Worm (Caenorhabditis elegans) whole organism, late embryonic: ENCODE measurements around the gene Y49E10.4.

Source experiments
- ceh-6 ChIP-seq: fragments of 200-800 bp; sonication (Bioruptor generic); optimal IDR thresholded peaks from 2 replicates; lab custom pipeline; 2018; ENCODE audit warnings: mild to moderate bottlenecking, missing genetic modification characterization, missing compliant biosample characterization
- ceh-9 ChIP-seq: sonication (generic microtip); optimal IDR thresholded peaks from 2 replicates; lab custom pipeline; 2016; ENCODE audit warnings: mild to moderate bottlenecking, missing genetic modification characterization, inconsistent platforms, missing compliant biosample characterization
- dve-1 ChIP-seq: sonication (generic microtip); optimal IDR thresholded peaks from 2 replicates; lab custom pipeline; 2017; ENCODE audit warnings: antibody characterized with exemption, mild to moderate bottlenecking, missing genetic modification characterization, missing compliant biosample characterization
- elt-2 ChIP-seq: sonication (generic microtip); optimal IDR thresholded peaks from 2 replicates; lab custom pipeline; 2016; ENCODE audit warnings: missing genetic modification reagents, missing genetic modification characterization, missing compliant biosample characterization
- hlh-13 ChIP-seq: fragments of 200-800 bp; sonication (Bioruptor generic); optimal IDR thresholded peaks from 2 replicates; lab custom pipeline; 2018; ENCODE audit warnings: mild to moderate bottlenecking, missing genetic modification characterization, missing compliant biosample characterization
- hlh-6 ChIP-seq: sonication (generic microtip); optimal IDR thresholded peaks from 2 replicates; lab custom pipeline; 2016; ENCODE audit warnings: missing genotype, missing genetic modification characterization, missing compliant biosample characterization
- lin-11 ChIP-seq: fragments of 200-800 bp; sonication (Bioruptor generic); optimal IDR thresholded peaks from 2 replicates; lab custom pipeline; 2018; ENCODE audit warnings: mild to moderate bottlenecking, missing genetic modification characterization, missing compliant biosample characterization
- nhr-11 ChIP-seq: fragments of 150-350 bp; optimal IDR thresholded peaks from 2 replicates; lab custom pipeline; 2014; ENCODE audit warnings: missing biosample characterization, missing genetic modification characterization
- pag-3 ChIP-seq: sonication (generic microtip); optimal IDR thresholded peaks from 2 replicates; lab custom pipeline; 2016; ENCODE audit warnings: missing compliant biosample characterization, missing genetic modification characterization, borderline replicate concordance
- pha-4 ChIP-seq: fragments of 150-350 bp; optimal IDR thresholded peaks from 2 replicates; lab custom pipeline; 2018; ENCODE audit warnings: missing biosample characterization, missing genetic modification reagents, missing genetic modification characterization
- ref-2 ChIP-seq: sonication (generic microtip); optimal IDR thresholded peaks from 2 replicates; lab custom pipeline; 2016; ENCODE audit warnings: missing genetic modification characterization, missing compliant biosample characterization
- rnt-1 ChIP-seq: sonication (generic microtip); optimal IDR thresholded peaks from 2 replicates; lab custom pipeline; 2016; ENCODE audit warnings: missing genetic modification characterization, missing compliant biosample characterization
- sox-4 ChIP-seq: sonication (generic microtip); optimal IDR thresholded peaks from 2 replicates; lab custom pipeline; 2017; ENCODE audit warnings: mild to moderate bottlenecking, missing genetic modification characterization, inconsistent platforms, missing compliant biosample characterization
- tbx-2 ChIP-seq: sonication (generic microtip); optimal IDR thresholded peaks from 2 replicates; lab custom pipeline; 2016; ENCODE audit warnings: missing genetic modification characterization, missing compliant biosample characterization

DNA sequence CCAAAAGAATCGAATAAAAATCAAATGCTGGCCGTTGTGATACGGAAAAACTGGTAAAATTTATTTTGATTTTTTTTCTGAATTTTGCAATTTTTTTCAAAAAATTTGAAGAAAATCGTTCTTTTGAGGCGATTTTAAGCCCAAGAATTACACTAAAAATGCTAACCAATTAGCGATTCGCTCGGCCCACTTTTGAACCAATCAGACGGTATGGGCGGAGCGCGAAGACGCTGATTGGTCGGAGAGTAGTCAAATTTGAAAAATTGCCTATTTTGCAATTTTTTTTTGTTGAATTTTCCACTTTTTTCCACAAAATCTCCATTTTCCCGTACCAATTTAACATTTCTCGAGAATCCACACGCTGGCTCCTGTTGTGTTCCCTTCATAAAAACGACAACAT lies 10.3 kb downstream of the Y49E10.4 start:
- TF ChIP-seq sox-4 (tag; lab: Kevin White, UChicago), result no peak
- TF ChIP-seq lin-11 (tag; lab: Kevin White, UChicago), result no peak
- TF ChIP-seq elt-2 (tag; lab: Kevin White, UChicago), result no peak
- TF ChIP-seq ref-2 (tag; lab: Kevin White, UChicago), result no peak
- TF ChIP-seq ceh-9 (tag; lab: Kevin White, UChicago), result no peak
- no peak for TF ChIP-seq tbx-2
- TF ChIP-seq nhr-11 (tag; lab: Kevin White, UChicago), result no peak
- no peak for TF ChIP-seq ceh-6 (GFP tag; lab: Kevin White, UChicago)
- TF ChIP-seq rnt-1 (tag; lab: Kevin White, UChicago), result no peak
- no peak for TF ChIP-seq pag-3
- no peak for TF ChIP-seq dve-1 (tag; lab: Kevin White, UChicago)
- no peak for TF ChIP-seq hlh-6 (tag; lab: Kevin White, UChicago)
- TF ChIP-seq hlh-13, result no peak
- TF ChIP-seq pha-4 (tag; lab: Kevin White, UChicago), result no peak
